Worm (Caenorhabditis elegans): ENCODE results near the gene F10G2.10.
"Not testable (repeated sequence)": the region's sequence is repeated elsewhere in the genome, so short reads cannot be mapped to it uniquely, and the experiment has no call there.

Gene F10G2.10

ce11 chrV:7339831-7340230 lies 17.8 kb downstream of the F10G2.10 start, which contains the start of gene srh-187:
Gene srh-187, minus strand, starts transcription at chrV:7339931.
- TF ChIP-seq T22C8.4 (GFP tag; IDR thresholded peaks at IDR 0.05) (no peak), flt-1 (GFP tag; IDR thresholded peaks at IDR 0.05) (no peak), ztf-23 (GFP tag; IDR thresholded peaks at IDR 0.05) (no peak), klf-2 (GFP tag; conservative IDR thresholded peaks at IDR 0.05) (no peak), cog-1 (tag; optimal IDR thresholded peaks at IDR 0.05) (no peak), med-1 (GFP tag; optimal IDR thresholded peaks at IDR 0.05; ENCODE audit: insufficient read depth) (no peak), ztf-29 (GFP tag; IDR thresholded peaks at IDR 0.05) (no peak), tab-1 (GFP tag; IDR thresholded peaks at IDR 0.05) (no peak), ref-1 (GFP tag; conservative IDR thresholded peaks at IDR 0.05) (no peak)

- TF ChIP-seq ref-1 (GFP tag; conservative IDR thresholded peaks at IDR 0.05) (no peak), flt-1 (GFP tag; IDR thresholded peaks at IDR 0.05) (no peak), ztf-23 (GFP tag; IDR thresholded peaks at IDR 0.05) (no peak), cog-1 (tag; optimal IDR thresholded peaks at IDR 0.05) (no peak)
Observed at ce11 chrV:7341942-7342341, 19.9 kb downstream of the F10G2.10 start, which contains the start of the genes nhr-263 and nhr-148. Gene nhr-263, minus strand, starts transcription at chrV:7342042. Gene nhr-148, plus strand, starts transcription at chrV:7342156.

- TF ChIP-seq ztf-29 (GFP tag; IDR thresholded peaks at IDR 0.05) (no peak), flt-1 (GFP tag; IDR thresholded peaks at IDR 0.05) (no peak), klf-2 (GFP tag; conservative IDR thresholded peaks at IDR 0.05) (no peak), med-1 (GFP tag; optimal IDR thresholded peaks at IDR 0.05; ENCODE audit: insufficient read depth) (no peak), tab-1 (GFP tag; IDR thresholded peaks at IDR 0.05) (no peak), T22C8.4 (GFP tag; IDR thresholded peaks at IDR 0.05) (no peak), ref-1 (GFP tag; conservative IDR thresholded peaks at IDR 0.05) (no peak), ztf-23 (GFP tag; IDR thresholded peaks at IDR 0.05) (no peak), cog-1 (tag; optimal IDR thresholded peaks at IDR 0.05) (no peak)
Observed at ce11 chrV:7343522-7343921, 21.5 kb downstream of the F10G2.10 start, which contains the start of gene srh-244. Gene srh-244, plus strand, starts transcription at chrV:7343822.

- not testable (repeated sequence) for TF ChIP-seq flt-1 (GFP tag; IDR thresholded peaks at IDR 0.05); med-1 (GFP tag; optimal IDR thresholded peaks at IDR 0.05; ENCODE audit: insufficient read depth); tab-1 (GFP tag; IDR thresholded peaks at IDR 0.05)
Observed at ce11 chrV:7345494-7345893, 23.5 kb downstream of the F10G2.10 start, which contains the start of gene nhr-147. Gene nhr-147, plus strand, starts transcription at chrV:7345794.

ce11 chrV:7349541-7349940 lies 27.5 kb downstream of the F10G2.10 start, which contains the start of gene nhr-149:
Gene nhr-149, minus strand, starts transcription at chrV:7349641.
- TF ChIP-seq cog-1 (tag; optimal IDR thresholded peaks at IDR 0.05), result no peak
- TF ChIP-seq T22C8.4 (GFP tag; IDR thresholded peaks at IDR 0.05), result no peak
- TF ChIP-seq flt-1 (GFP tag; IDR thresholded peaks at IDR 0.05), result no peak
- no peak for TF ChIP-seq ztf-29 (GFP tag; IDR thresholded peaks at IDR 0.05)
- no peak for TF ChIP-seq klf-2 (GFP tag; conservative IDR thresholded peaks at IDR 0.05)
- TF ChIP-seq tab-1 (GFP tag; IDR thresholded peaks at IDR 0.05), result no peak
- TF ChIP-seq med-1 (GFP tag; optimal IDR thresholded peaks at IDR 0.05; ENCODE audit: insufficient read depth), result no peak
- no peak for TF ChIP-seq ref-1 (GFP tag; conservative IDR thresholded peaks at IDR 0.05)
- TF ChIP-seq ztf-23 (GFP tag; IDR thresholded peaks at IDR 0.05), result no peak

ce11 chrV:7352186-7353053 lies 30.4 kb downstream of the F10G2.10 start, which contains the start of the genes srh-231 and srh-275:
Gene srh-231, minus strand, starts transcription at chrV:7352236.
Gene srh-275, plus strand, starts transcription at chrV:7353003.
- TF ChIP-seq tab-1 (GFP tag; IDR thresholded peaks at IDR 0.05) (no peak), ztf-23 (GFP tag; IDR thresholded peaks at IDR 0.05) (no peak)

- no peak for TF ChIP-seq T22C8.4 (GFP tag; IDR thresholded peaks at IDR 0.05)
Observed at ce11 chrV:7353602-7354001, 31.6 kb downstream of the F10G2.10 start.

- TF ChIP-seq T22C8.4 (GFP tag; IDR thresholded peaks at IDR 0.05) (no peak), klf-2 (GFP tag; conservative IDR thresholded peaks at IDR 0.05) (no peak), med-1 (GFP tag; optimal IDR thresholded peaks at IDR 0.05; ENCODE audit: insufficient read depth) (no peak), flt-1 (GFP tag; IDR thresholded peaks at IDR 0.05) (no peak), tab-1 (GFP tag; IDR thresholded peaks at IDR 0.05) (no peak), ref-1 (GFP tag; conservative IDR thresholded peaks at IDR 0.05) (no peak), cog-1 (tag; optimal IDR thresholded peaks at IDR 0.05) (no peak), ztf-29 (GFP tag; IDR thresholded peaks at IDR 0.05) (no peak), ztf-23 (GFP tag; IDR thresholded peaks at IDR 0.05) (no peak)
Observed at ce11 chrV:7355464-7355863, 33.4 kb downstream of the F10G2.10 start, which contains the start of gene tag-293. Gene tag-293, minus strand, starts transcription at chrV:7355564.

- no peak for TF ChIP-seq ztf-23 (GFP tag; IDR thresholded peaks at IDR 0.05)
- TF ChIP-seq flt-1 (GFP tag; IDR thresholded peaks at IDR 0.05), result no peak
- TF ChIP-seq med-1 (GFP tag; optimal IDR thresholded peaks at IDR 0.05; ENCODE audit: insufficient read depth), result no peak
- TF ChIP-seq cog-1 (tag; optimal IDR thresholded peaks at IDR 0.05), result no peak
- no peak for TF ChIP-seq T22C8.4 (GFP tag; IDR thresholded peaks at IDR 0.05)
- TF ChIP-seq tab-1 (GFP tag; IDR thresholded peaks at IDR 0.05), result no peak
- TF ChIP-seq ztf-29 (GFP tag; IDR thresholded peaks at IDR 0.05), result no peak
- no peak for TF ChIP-seq klf-2 (GFP tag; conservative IDR thresholded peaks at IDR 0.05)
- no peak for TF ChIP-seq ref-1 (GFP tag; conservative IDR thresholded peaks at IDR 0.05)
Observed at ce11 chrV:7356684-7357083, 34.7 kb downstream of the F10G2.10 start, which contains the start of gene C03G6.21. Gene C03G6.21, minus strand, starts transcription at chrV:7356784.

ce11 chrV:7357132-7357531 lies 35.1 kb downstream of the F10G2.10 start, which contains the start of gene C03G6.6:
Gene C03G6.6, plus strand, starts transcription at chrV:7357432.
- TF ChIP-seq T22C8.4 (GFP tag; IDR thresholded peaks at IDR 0.05), result no peak
- TF ChIP-seq flt-1 (GFP tag; IDR thresholded peaks at IDR 0.05), result no peak
- no peak for TF ChIP-seq ztf-23 (GFP tag; IDR thresholded peaks at IDR 0.05)
- no peak for TF ChIP-seq cog-1 (tag; optimal IDR thresholded peaks at IDR 0.05)
- TF ChIP-seq klf-2 (GFP tag; conservative IDR thresholded peaks at IDR 0.05), result no peak
- TF ChIP-seq ref-1 (GFP tag; conservative IDR thresholded peaks at IDR 0.05), result no peak
- TF ChIP-seq ztf-29 (GFP tag; IDR thresholded peaks at IDR 0.05), result no peak
- TF ChIP-seq tab-1 (GFP tag; IDR thresholded peaks at IDR 0.05), result no peak
- no peak for TF ChIP-seq med-1 (GFP tag; optimal IDR thresholded peaks at IDR 0.05; ENCODE audit: insufficient read depth)

All from whole organism, midembryonic.